Fruit fly (Drosophila melanogaster): Measurements from ENCODE around the gene Mettl2.

The Mettl2 gene

DNA sequence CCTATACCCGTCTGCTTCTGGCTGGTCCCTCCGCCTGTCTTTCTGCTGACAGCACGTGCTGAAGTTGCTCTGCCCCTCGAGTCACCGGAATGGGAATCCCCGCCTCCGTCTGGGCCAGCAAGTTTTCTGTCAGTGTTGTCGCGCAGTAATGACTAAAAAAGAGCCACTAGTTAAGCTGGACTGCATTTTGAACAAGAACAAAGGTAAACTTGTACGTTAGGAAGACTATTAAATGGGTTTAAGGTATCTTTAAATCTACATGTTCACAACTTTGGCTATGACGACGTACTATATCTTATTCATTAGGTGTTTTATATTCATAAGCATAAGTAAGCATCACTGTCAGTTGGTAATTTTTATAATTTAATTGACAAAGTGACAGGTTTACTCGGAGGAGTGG lies 40.4 kb upstream of the Mettl2 start (continued):
- TF ChIP-seq esn (GFP tag; optimal IDR thresholded peaks at IDR 0.05) (no peak), cyc (GFP tag; optimal IDR thresholded peaks at IDR 0.05) (no peak), Lpt (GFP tag; optimal IDR thresholded peaks at IDR 0.05) (no peak), CG9139 (GFP tag; optimal IDR thresholded peaks at IDR 0.05) (no peak), Eip75B (GFP tag; optimal IDR thresholded peaks at IDR 0.05) (no peak), CG34406 (GFP tag; optimal IDR thresholded peaks at IDR 0.05) (no peak), Sox14 (GFP tag; optimal IDR thresholded peaks at IDR 0.05) (peak; percentile 8), CG10669 (GFP tag; optimal IDR thresholded peaks at IDR 0.05) (peak; percentile 28), CG6808 (GFP tag; optimal IDR thresholded peaks at IDR 0.05) (peak; percentile 57), Blimp-1 (GFP tag; optimal IDR thresholded peaks at IDR 0.05) (no peak), svp (GFP tag) (peak; percentile 62), Gug (GFP tag; IDR thresholded peaks at IDR 0.05) (no peak), acj6 (GFP tag; optimal IDR thresholded peaks at IDR 0.05) (peak; percentile 3), fd59A (GFP tag; optimal IDR thresholded peaks at IDR 0.05) (no peak), CG6854 (GFP tag; optimal IDR thresholded peaks at IDR 0.05) (no peak), Hr4 (GFP tag; optimal IDR thresholded peaks at IDR 0.05) (no peak), CG32006 (GFP tag; optimal IDR thresholded peaks at IDR 0.05) (no peak)

DNA sequence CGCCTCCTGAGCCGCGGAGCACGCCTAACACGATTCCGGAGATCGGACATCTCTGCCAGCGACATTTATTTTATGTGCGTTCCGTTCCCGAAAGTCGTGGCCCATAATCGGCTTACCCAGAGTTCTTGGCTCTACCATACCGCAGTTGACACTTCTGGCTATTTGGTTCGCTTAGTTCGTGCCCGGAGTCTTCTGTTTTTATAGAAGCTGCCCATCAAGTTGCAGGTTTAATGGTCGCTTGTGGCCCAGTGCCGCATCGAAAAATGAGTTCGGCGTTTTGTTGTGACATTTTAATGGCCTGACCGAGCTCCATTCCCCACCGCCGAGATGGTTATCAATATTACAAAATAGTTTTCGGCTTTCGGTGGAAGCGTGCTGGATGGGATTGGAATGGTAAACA lies 37.2 kb upstream of the Mettl2 start:
- TF ChIP-seq dac (GFP tag; optimal IDR thresholded peaks at IDR 0.05) (no peak), CG6276 (GFP tag; optimal IDR thresholded peaks at IDR 0.05) (no peak)

DNA sequence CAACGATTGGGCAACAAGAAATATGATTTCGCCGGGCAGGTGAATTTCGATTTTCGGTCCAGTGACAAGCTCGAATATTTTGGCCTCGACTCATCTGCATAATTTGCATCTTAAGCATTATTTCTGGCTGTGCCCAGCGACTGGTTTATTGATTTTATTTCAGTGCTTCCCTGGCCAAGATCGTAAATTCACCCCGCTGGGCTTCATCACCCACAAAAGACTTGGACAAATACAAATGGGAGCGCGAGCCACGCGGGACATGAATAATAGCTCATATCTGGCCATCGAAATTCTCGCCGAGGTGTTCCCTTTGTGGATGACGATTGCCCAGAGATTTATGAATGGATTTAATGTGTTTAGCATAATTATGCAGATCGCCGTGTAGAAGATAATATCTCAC lies 36.2 kb upstream of the Mettl2 start:
- TF ChIP-seq acj6 (GFP tag; optimal IDR thresholded peaks at IDR 0.05) (no peak), CG10631 (GFP tag; optimal IDR thresholded peaks at IDR 0.05) (no peak), CG32006 (GFP tag; optimal IDR thresholded peaks at IDR 0.05) (no peak), Hr39 (GFP tag; optimal IDR thresholded peaks at IDR 0.05) (no peak), CG8119 (GFP tag; IDR thresholded peaks at IDR 0.05) (no peak), Ets21C (GFP tag; optimal IDR thresholded peaks at IDR 0.05) (no peak), spab (GFP tag; optimal IDR thresholded peaks at IDR 0.05) (no peak), Sox14 (GFP tag; optimal IDR thresholded peaks at IDR 0.05) (no peak), topi (GFP tag; optimal IDR thresholded peaks at IDR 0.05) (no peak), CG15336 (GFP tag; IDR thresholded peaks at IDR 0.05) (no peak), CG10669 (GFP tag; optimal IDR thresholded peaks at IDR 0.05) (no peak), esn (GFP tag; optimal IDR thresholded peaks at IDR 0.05) (no peak), lz (GFP tag; optimal IDR thresholded peaks at IDR 0.05) (no peak), CG6792 (GFP tag; optimal IDR thresholded peaks at IDR 0.05) (no peak), Ets96B (tag; optimal IDR thresholded peaks at IDR 0.05) (no peak), Blimp-1 (GFP tag; optimal IDR thresholded peaks at IDR 0.05) (no peak), salr (GFP tag; optimal IDR thresholded peaks at IDR 0.05) (no peak), CG11762 (GFP tag; optimal IDR thresholded peaks at IDR 0.05; ENCODE audit: insufficient read depth) (no peak), Eip93F (GFP tag; optimal IDR thresholded peaks at IDR 0.05) (no peak)

DNA sequence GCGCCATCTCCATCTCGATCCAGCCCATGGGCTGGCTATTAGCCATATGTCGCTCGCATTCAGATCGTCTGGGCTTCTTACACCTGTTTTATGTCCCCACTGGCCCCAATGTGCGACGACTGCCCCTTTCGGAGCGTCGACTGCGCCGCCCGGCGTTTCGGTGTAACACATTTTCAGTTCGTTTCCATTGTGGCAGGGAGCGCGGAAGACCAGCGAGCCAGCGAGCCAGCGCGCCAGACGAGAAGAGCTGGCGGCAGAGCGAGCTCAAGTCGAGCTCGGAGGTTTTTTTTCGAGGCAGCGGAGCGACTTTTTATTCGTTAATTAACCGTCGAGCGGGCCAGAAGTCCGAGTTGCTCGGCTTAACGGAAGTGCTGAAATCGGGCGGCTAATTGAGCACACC lies 35.3 kb upstream of the Mettl2 start, which contains the start of gene CG7991:
TSS of gene CG7991 (plus strand) at position 329 of the 400 bp plus-strand sequence.
- TF ChIP-seq CG6163 (GFP tag; IDR thresholded peaks at IDR 0.05) (peak; percentile 38; the same call in 1 of the 3 replicates), Eip78C (GFP tag) (peak; percentile 14), ss (GFP tag; optimal IDR thresholded peaks at IDR 0.05) (no peak)

DNA sequence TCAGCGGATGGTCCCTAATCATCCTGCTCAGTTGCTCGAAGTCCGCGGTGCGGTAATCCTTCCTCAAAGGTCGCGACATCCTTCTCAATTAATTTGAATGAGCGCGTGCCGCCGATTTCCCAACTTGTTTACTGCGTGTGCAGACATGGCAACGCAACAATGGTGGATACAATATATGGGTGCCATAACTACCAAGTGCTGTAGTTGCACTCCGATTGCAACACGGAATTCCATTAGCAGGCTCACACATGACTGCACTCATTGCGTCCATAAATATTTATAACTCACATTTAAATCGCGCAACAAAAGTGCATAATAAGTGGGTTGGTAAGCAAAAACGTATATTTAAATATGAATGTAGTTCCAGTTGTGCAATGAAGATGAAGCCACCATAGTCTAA lies 33.6 kb upstream of the Mettl2 start, which contains the start of gene CG13930:
TSS of gene CG13930 (minus strand) at position 101 of the 400 bp plus-strand sequence.
- TF ChIP-seq CG6854 (GFP tag; optimal IDR thresholded peaks at IDR 0.05) (no peak), CG8319 (GFP tag; optimal IDR thresholded peaks at IDR 0.05) (no peak), CG31627 (GFP tag; optimal IDR thresholded peaks at IDR 0.05) (no peak), CG6808 (GFP tag; optimal IDR thresholded peaks at IDR 0.05) (no peak), esn (GFP tag; optimal IDR thresholded peaks at IDR 0.05) (no peak), CG11902 (GFP tag; optimal IDR thresholded peaks at IDR 0.05) (no peak), CG4318 (GFP tag; optimal IDR thresholded peaks at IDR 0.05) (no peak), net (GFP tag; optimal IDR thresholded peaks at IDR 0.05) (no peak), ss (GFP tag; optimal IDR thresholded peaks at IDR 0.05) (no peak), CG32006 (GFP tag; optimal IDR thresholded peaks at IDR 0.05) (no peak), CG16779 (tag; optimal IDR thresholded peaks at IDR 0.05) (no peak)

Data from whole organism, prepupa.